Worm (Caenorhabditis elegans) whole organism, L1 larva: ENCODE results near the gene melo-3.

Experiments used
- Y116A8C.19 ChIP-seq: sonication (generic microtip); optimal IDR thresholded peaks from 2 replicates; lab custom pipeline; 2016; ENCODE audit warnings: missing compliant biosample characterization, missing genetic modification characterization, borderline replicate concordance
- aha-1 ChIP-seq: fragments of 150-350 bp; optimal IDR thresholded peaks from 2 replicates; lab custom pipeline; 2014; ENCODE audit warnings: missing biosample characterization, missing genetic modification characterization
- blmp-1 ChIP-seq: fragments of 150-350 bp; optimal IDR thresholded peaks from 2 replicates; lab custom pipeline; 2014; ENCODE audit warnings: missing biosample characterization, missing genetic modification characterization
- ceh-8 ChIP-seq: fragments of 200-800 bp; sonication (Bioruptor generic); optimal IDR thresholded peaks from 2 replicates; lab custom pipeline; 2018; ENCODE audit warnings: mild to moderate bottlenecking, missing genetic modification characterization, moderate library complexity, missing compliant biosample characterization
- ceh-82 ChIP-seq, 3 experiments: fragments of 150-350 bp in 1 of 3; sonication (generic microtip) in 2 of 3; optimal IDR thresholded peaks; 2 replicates each; lab custom pipeline; 2014 to 2017; ENCODE audit warnings: missing biosample characterization in 3 of 3, missing genetic modification characterization in 3 of 3
- ceh-90 ChIP-seq: sonication (generic microtip); optimal IDR thresholded peaks from 2 replicates; lab custom pipeline; 2016; ENCODE audit warnings: missing genetic modification characterization, missing compliant biosample characterization
- dpl-1 ChIP-seq, 3 experiments: fragments of 150-350 bp in 2 of 3; sonication (generic microtip) in 1 of 3; optimal IDR thresholded peaks; 2 replicates each; lab custom pipeline; 2014 to 2017; ENCODE audit warnings: missing biosample characterization in 3 of 3, missing genetic modification characterization in 3 of 3, missing genetic modification reagents in 3 of 3
- efl-1 ChIP-seq, 4 experiments: fragments of 150-350 bp; optimal IDR thresholded peaks in 3 of 4; peaks in 1 of 4; 1 replicate in 1 of 4; 2 replicates in 3 of 4; lab custom pipeline; 2014; ENCODE audit warnings: missing biosample characterization in 2 of 4, missing genetic modification characterization in 2 of 4, missing genetic modification reagents in 2 of 4
- ets-5 ChIP-seq: fragments of 200-800 bp; sonication (Bioruptor generic); IDR thresholded peaks from 2 replicates; pipeline ENCODE4 v1.3.6; 2022; ENCODE audit warnings: missing genetic modification characterization, missing compliant biosample characterization
- fkh-10 ChIP-seq: sonication (generic microtip); optimal IDR thresholded peaks from 2 replicates; lab custom pipeline; 2017; ENCODE audit warnings: missing biosample characterization, missing genetic modification reagents, missing genetic modification characterization
- fkh-8 ChIP-seq: sonication (generic microtip); optimal IDR thresholded peaks from 2 replicates; lab custom pipeline; 2016; ENCODE audit warnings: mild to moderate bottlenecking, missing genetic modification characterization, missing compliant biosample characterization
- grh-1 ChIP-seq: fragments of 200-800 bp; sonication (Bioruptor generic); IDR thresholded peaks from 2 replicates; pipeline ENCODE4 v1.3.6; 2022; ENCODE audit warnings: missing genetic modification reagents, missing genetic modification characterization, missing compliant biosample characterization
- hlh-17 ChIP-seq: fragments of 200-800 bp; sonication (Bioruptor generic); optimal IDR thresholded peaks from 2 replicates; lab custom pipeline; 2018; ENCODE audit warnings: missing genetic modification characterization, mild to moderate bottlenecking, missing compliant biosample characterization, moderate library complexity, borderline replicate concordance
- hpl-2 ChIP-seq: fragments of 150-350 bp; optimal IDR thresholded peaks from 2 replicates; lab custom pipeline; 2014; ENCODE audit warnings: missing biosample characterization, missing genetic modification reagents, missing genetic modification characterization
- lin-14 ChIP-seq: fragments of 200-800 bp; sonication (Bioruptor generic); optimal IDR thresholded peaks from 2 replicates; lab custom pipeline; 2018; ENCODE audit warnings: mild to moderate bottlenecking, missing genetic modification characterization, moderate library complexity, missing compliant biosample characterization
- lin-35 ChIP-seq, 2 experiments: fragments of 150-350 bp; optimal IDR thresholded peaks; 2 replicates each; lab custom pipeline; 2014; ENCODE audit warnings: missing biosample characterization in 2 of 2, missing genetic modification characterization in 2 of 2, missing genetic modification reagents in 2 of 2
- lsy-2 ChIP-seq, 2 experiments: fragments of 150-350 bp; optimal IDR thresholded peaks; 2 replicates each; lab custom pipeline; 2014; ENCODE audit warnings: missing biosample characterization in 2 of 2, missing genetic modification characterization in 2 of 2
- mef-2 ChIP-seq: fragments of 150-350 bp; optimal IDR thresholded peaks from 2 replicates; lab custom pipeline; 2014; ENCODE audit warnings: missing biosample characterization, missing genetic modification characterization
- mep-1 ChIP-seq: fragments of 150-350 bp; optimal IDR thresholded peaks from 2 replicates; lab custom pipeline; 2014; ENCODE audit warnings: missing biosample characterization, missing genetic modification characterization
- nhr-12 ChIP-seq: sonication (generic microtip); optimal IDR thresholded peaks from 2 replicates; lab custom pipeline; 2017; ENCODE audit warnings: missing biosample characterization, missing genetic modification characterization
- nhr-19 ChIP-seq: fragments of 200-800 bp; sonication (Bioruptor generic); conservative IDR thresholded peaks from 2 replicates; pipeline ENCODE4 v1.3.6; 2022; ENCODE audit warnings: missing genetic modification characterization, missing compliant biosample characterization
- nhr-28 ChIP-seq: fragments of 150-350 bp; optimal IDR thresholded peaks from 2 replicates; lab custom pipeline; 2014; ENCODE audit warnings: missing biosample characterization, missing genetic modification characterization
- nhr-47 ChIP-seq: sonication (generic microtip); optimal IDR thresholded peaks from 2 replicates; lab custom pipeline; 2016; ENCODE audit warnings: mild to moderate bottlenecking, missing genetic modification characterization, moderate library complexity, missing compliant biosample characterization
- pax-3 ChIP-seq: fragments of 200-800 bp; sonication (Bioruptor generic); optimal IDR thresholded peaks from 2 replicates; lab custom pipeline; 2018; ENCODE audit warnings: mild to moderate bottlenecking, missing genetic modification characterization, moderate library complexity, missing compliant biosample characterization
- pqm-1 ChIP-seq: sonication (generic microtip); optimal IDR thresholded peaks from 3 replicates; lab custom pipeline; 2017; ENCODE audit warnings: missing biosample characterization, missing genetic modification characterization
- rnt-1 ChIP-seq: sonication (generic microtip); optimal IDR thresholded peaks from 2 replicates; lab custom pipeline; 2016; ENCODE audit warnings: mild to moderate bottlenecking, missing genetic modification characterization, moderate library complexity, missing compliant biosample characterization
- snu-23 ChIP-seq: sonication (generic microtip); optimal IDR thresholded peaks from 2 replicates; lab custom pipeline; 2016; ENCODE audit warnings: missing genetic modification characterization, missing compliant biosample characterization
- sptf-1 ChIP-seq: fragments of 150-350 bp; optimal IDR thresholded peaks from 2 replicates; lab custom pipeline; 2014; ENCODE audit warnings: missing biosample characterization, missing genetic modification characterization
- sup-37 ChIP-seq: fragments of 200-800 bp; sonication (Bioruptor generic); optimal IDR thresholded peaks from 2 replicates; lab custom pipeline; 2018; ENCODE audit warnings: mild to moderate bottlenecking, missing genetic modification characterization, missing compliant biosample characterization
- swsn-7 ChIP-seq: sonication (generic microtip); optimal IDR thresholded peaks from 2 replicates; lab custom pipeline; 2016; ENCODE audit warnings: missing genetic modification characterization, missing compliant biosample characterization
- unc-130 ChIP-seq: fragments of 150-350 bp; optimal IDR thresholded peaks from 2 replicates; lab custom pipeline; 2017; ENCODE audit warnings: missing biosample characterization, missing genetic modification characterization, inconsistent platforms
- unc-30 ChIP-seq: sonication (generic microtip); optimal IDR thresholded peaks from 2 replicates; lab custom pipeline; 2017; ENCODE audit warnings: missing biosample characterization, missing genetic modification characterization
- unc-86 ChIP-seq: sonication (generic microtip); optimal IDR thresholded peaks from 2 replicates; lab custom pipeline; 2016; ENCODE audit warnings: missing genetic modification characterization, missing compliant biosample characterization
- unc-98 ChIP-seq: fragments of 200-800 bp; sonication (Bioruptor generic); IDR thresholded peaks from 2 replicates; pipeline ENCODE4 v1.3.6; 2022; ENCODE audit warnings: missing genetic modification characterization, missing compliant biosample characterization
- vab-15 ChIP-seq: sonication (generic microtip); optimal IDR thresholded peaks from 2 replicates; lab custom pipeline; 2017; ENCODE audit warnings: missing genotype, mild to moderate bottlenecking, missing genetic modification characterization, missing compliant biosample characterization
- xbp-1 ChIP-seq: sonication (generic microtip); optimal IDR thresholded peaks from 2 replicates; lab custom pipeline; 2016; ENCODE audit warnings: missing genetic modification characterization, missing compliant biosample characterization

melo-3 gene

DNA sequence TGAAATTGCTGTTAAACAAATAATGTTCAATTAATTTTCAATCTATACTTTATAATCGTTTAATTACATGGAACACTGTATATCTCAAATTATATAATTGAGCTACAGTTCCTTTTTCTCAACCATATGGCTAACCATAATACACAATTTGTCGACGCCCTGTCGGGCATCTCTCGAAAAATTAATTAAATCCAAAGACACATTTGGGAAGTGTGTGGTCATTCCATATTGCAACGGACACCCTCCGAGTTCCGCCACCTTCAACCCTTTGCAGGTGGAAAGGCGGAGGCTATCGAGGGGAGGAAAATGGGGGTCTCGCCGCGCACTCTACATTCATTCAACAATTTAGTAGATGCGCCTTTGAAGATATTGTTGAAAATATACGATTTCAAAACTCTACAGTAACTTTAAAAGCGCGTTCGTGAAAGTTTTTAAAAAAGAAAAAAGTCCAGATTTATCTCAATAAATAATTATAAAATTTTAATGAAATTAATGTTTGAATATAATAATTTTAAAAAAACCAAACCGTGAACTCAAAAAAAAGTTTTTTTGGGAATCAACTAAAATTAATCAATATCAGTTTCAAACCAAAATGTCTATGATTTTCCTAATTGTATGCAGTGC is 7.7 kb downstream of the melo-3 start, which contains the start of gene F14H8.8 (continued):
- TF ChIP-seq vab-15 (tag; lab: Kevin White, UChicago) = no peak
- no peak for TF ChIP-seq nhr-12 (tag; lab: Kevin White, UChicago)
- no peak for TF ChIP-seq ceh-82 (tag; optimal IDR thresholded peaks at IDR 0.05; lab: Kevin White, UChicago)
- TF ChIP-seq blmp-1 = no peak
- TF ChIP-seq xbp-1 = no peak
- TF ChIP-seq nhr-47 (tag; lab: Kevin White, UChicago) = peak; percentile 55
- TF ChIP-seq lin-35 (GFP tag; optimal IDR thresholded peaks at IDR 0.05; lab: Kevin White, UChicago) = peak in 1 of 2 experiments; percentile 7
- no peak for TF ChIP-seq mef-2
- TF ChIP-seq hpl-2 (GFP tag; lab: Kevin White, UChicago) = no peak
- peak in 1 of 3 experiments; percentile 12 for TF ChIP-seq dpl-1 (GFP tag; optimal IDR thresholded peaks at IDR 0.05; lab: Kevin White, UChicago)
- TF ChIP-seq unc-98 (GFP tag; lab: Robert Waterston, UW) = no peak
- no peak for TF ChIP-seq lin-14 (GFP tag; lab: Kevin White, UChicago)
- TF ChIP-seq lsy-2 (tag; optimal IDR thresholded peaks at IDR 0.05; lab: Kevin White, UChicago) = no peak
- no peak for TF ChIP-seq unc-130 (tag; lab: Kevin White, UChicago)
- TF ChIP-seq snu-23 (GFP tag; lab: Kevin White, UChicago) = no peak
- TF ChIP-seq mep-1 (tag; lab: Kevin White, UChicago) = no peak
- TF ChIP-seq swsn-7 = peak; percentile 43
- TF ChIP-seq nhr-19 = peak; percentile 69
- TF ChIP-seq rnt-1 = peak; percentile 22
- no peak for TF ChIP-seq fkh-10 (GFP tag; lab: Kevin White, UChicago)
- TF ChIP-seq nhr-28 = no peak
- TF ChIP-seq efl-1 (optimal IDR thresholded peaks at IDR 0.05; lab: Kevin White, UChicago) = peak in 1 of 2 experiments; percentile 22
- no peak for TF ChIP-seq efl-1 (GFP tag; optimal IDR thresholded peaks at IDR 0.05 in 1 of 2; lab: Kevin White, UChicago)
- TF ChIP-seq pax-3 (tag; lab: Kevin White, UChicago) = no peak
- TF ChIP-seq ceh-8 = no peak
- TF ChIP-seq sup-37 (GFP tag; lab: Kevin White, UChicago) = no peak
- TF ChIP-seq grh-1 (GFP tag; lab: Robert Waterston, UW) = peak; percentile 49; the same call in 1 of the 2 replicates
- TF ChIP-seq aha-1 (tag; lab: Kevin White, UChicago) = no peak
- TF ChIP-seq unc-30 (tag; lab: Kevin White, UChicago) = no peak
- TF ChIP-seq pqm-1 (tag; lab: Kevin White, UChicago) = no peak
- no peak for TF ChIP-seq ets-5 (GFP tag; lab: Robert Waterston, UW)
- no peak for TF ChIP-seq sptf-1 (tag; lab: Kevin White, UChicago)
- TF ChIP-seq hlh-17 (GFP tag; lab: Kevin White, UChicago) = no peak
- TF ChIP-seq fkh-8 = no peak

DNA sequence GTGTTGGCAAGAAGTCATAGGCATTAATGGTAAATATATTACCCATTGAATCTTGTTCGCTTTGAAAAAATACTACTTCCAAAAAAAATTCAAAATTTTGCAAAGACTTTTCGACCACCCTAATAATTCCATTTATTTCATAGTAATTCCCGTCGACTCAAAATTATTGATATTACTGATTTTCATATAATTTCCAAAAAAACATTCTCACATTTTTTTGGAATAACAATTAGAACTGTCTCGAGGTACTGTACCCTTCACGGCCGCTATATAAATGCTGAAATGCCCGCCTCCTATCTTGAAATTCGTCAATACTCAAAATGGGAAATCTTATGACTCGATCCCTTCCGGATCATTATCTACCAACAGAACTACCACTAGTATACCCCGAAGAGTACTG is 13.1 kb downstream of the melo-3 start, which contains the start of gene F14H8.4:
Gene F14H8.4 (plus strand): TSS at position 301 of the 400 bp plus-strand sequence.
- TF ChIP-seq ceh-8 (peak; percentile 58), Y116A8C.19 (tag; lab: Kevin White, UChicago) (no peak)

DNA sequence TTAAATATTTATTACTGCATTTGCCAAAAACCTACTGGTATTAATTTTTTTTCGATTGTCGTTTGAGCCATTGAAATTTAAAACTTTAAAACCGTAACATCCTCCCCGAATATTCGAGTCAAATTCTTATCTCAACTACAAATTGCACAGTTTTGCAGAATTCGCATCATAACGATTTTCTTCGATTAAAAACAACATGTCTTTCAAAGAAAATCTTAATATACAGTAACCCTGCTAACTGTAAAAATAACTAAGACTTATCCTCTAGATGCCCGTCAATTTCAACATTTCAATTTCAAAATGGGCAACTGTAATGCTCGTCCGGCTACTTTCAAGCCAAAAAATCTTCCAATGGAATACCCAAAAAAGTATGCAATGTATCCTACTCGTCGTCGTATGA is 15.9 kb downstream of the melo-3 start, which contains the start of gene F14H8.5:
Gene F14H8.5 (plus strand): TSS at position 301 of the 400 bp plus-strand sequence.
- no peak for TF ChIP-seq unc-86 (tag; lab: Kevin White, UChicago)
- TF ChIP-seq, all 84 proteins: peak for 0

DNA sequence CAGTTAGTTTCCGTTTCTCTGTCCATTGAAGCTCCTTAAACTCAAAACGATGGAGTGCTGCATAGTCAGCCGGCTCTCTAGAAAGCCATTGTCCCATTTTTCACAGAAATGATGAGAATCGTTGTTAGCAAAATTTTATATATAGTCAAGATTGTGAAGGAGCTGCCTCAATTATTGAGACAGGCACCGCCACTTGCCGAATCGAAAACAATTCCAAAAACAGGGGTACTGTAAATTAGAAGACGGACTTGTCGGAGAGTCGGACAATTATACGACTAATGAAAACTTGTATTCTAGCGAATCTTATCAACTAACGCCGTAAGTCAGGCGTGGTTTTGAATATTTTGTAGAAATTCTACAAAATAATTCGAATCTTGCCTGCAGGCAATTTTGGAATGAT is 16.4 kb downstream of the melo-3 start, which contains the start of gene F14H8.2:
Gene F14H8.2 (minus strand): TSS at position 101 of the 400 bp plus-strand sequence.
- TF ChIP-seq ceh-90 = no peak
- no peak for TF ChIP-seq vab-15 (tag; lab: Kevin White, UChicago)
- TF ChIP-seq ceh-82 (tag; optimal IDR thresholded peaks at IDR 0.05; lab: Kevin White, UChicago) = no peak
- TF ChIP-seq efl-1 (optimal IDR thresholded peaks at IDR 0.05; lab: Kevin White, UChicago) = no peak
- TF ChIP-seq efl-1 (GFP tag; optimal IDR thresholded peaks at IDR 0.05 in 1 of 2; lab: Kevin White, UChicago) = peak in 1 of 2 experiments; percentile 59
- peak; percentile 1 for TF ChIP-seq ceh-8
- no peak for TF ChIP-seq blmp-1
